Worm (Caenorhabditis elegans) whole organism, L3 larva: ENCODE measurements around the gene F56C3.9.

Experiments
- mdl-1 ChIP-seq: fragments of 150-350 bp; optimal IDR thresholded peaks from 2 replicates; lab custom pipeline; 2014; ENCODE audit warnings: missing biosample characterization, missing genetic modification characterization
- nhr-237 ChIP-seq: fragments of 150-350 bp; optimal IDR thresholded peaks from 2 replicates; lab custom pipeline; 2014; ENCODE audit warnings: missing biosample characterization, missing genetic modification characterization
- nhr-77 ChIP-seq: fragments of 150-350 bp; optimal IDR thresholded peaks from 2 replicates; lab custom pipeline; 2014; ENCODE audit warnings: missing biosample characterization, missing genetic modification characterization

DNA sequence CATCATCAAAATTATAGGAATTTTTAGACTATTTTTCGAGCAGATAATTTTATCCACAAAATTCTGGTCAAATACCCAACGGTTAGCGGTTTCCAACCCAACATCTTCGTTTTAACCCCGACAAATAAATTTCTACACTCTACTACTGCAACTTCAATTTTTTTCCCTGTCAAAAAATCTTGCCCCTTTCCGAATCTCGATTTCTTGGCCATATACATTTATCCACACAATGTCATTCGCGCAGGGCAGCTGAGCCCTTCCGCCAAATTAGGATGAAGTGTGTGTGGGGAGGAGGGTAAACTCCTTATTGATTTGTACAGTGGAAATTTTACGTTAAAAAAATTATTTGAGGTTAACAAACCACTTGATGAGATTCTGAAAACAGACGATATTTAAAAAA, 49.0 kb downstream of the F56C3.9 start:
- TF ChIP-seq nhr-77 (tag; lab: Kevin White, UChicago) (peak; percentile 97), mdl-1 (tag; lab: Kevin White, UChicago) (peak; percentile 80), nhr-237 (tag; lab: Kevin White, UChicago) (peak; percentile 72)
